Worm (Caenorhabditis elegans): ENCODE results near the gene Y37E11AL.9.

DNA sequence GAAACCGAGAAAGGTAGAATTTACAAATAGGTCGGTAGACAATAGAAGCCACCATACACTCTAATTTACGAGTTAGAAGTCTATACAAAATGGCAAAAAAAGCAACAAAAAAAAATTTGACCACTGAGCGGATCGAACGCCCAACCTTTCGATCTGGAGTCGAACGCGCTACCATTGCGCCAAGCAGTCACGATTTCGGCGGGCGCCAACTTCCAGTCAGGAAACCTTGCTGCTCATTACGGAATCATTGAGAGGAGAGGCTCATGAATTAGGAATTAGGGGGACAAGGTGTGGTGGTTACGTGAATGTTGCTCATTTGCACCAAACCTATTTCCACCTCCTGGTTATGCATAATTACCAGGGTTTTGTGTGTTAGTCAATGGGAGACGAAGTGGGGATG, 18.7 kb downstream of the Y37E11AL.9 start:
- no peak for TF ChIP-seq ztf-11 (tag; optimal IDR thresholded peaks at IDR 0.05)
- no peak for TF ChIP-seq jun-1 (tag; optimal IDR thresholded peaks at IDR 0.05)
- TF ChIP-seq ZK546.5 (tag; optimal IDR thresholded peaks at IDR 0.05) = no peak
